Worm (Caenorhabditis elegans): ENCODE results near the gene flcn-1.

flcn-1 gene

DNA sequence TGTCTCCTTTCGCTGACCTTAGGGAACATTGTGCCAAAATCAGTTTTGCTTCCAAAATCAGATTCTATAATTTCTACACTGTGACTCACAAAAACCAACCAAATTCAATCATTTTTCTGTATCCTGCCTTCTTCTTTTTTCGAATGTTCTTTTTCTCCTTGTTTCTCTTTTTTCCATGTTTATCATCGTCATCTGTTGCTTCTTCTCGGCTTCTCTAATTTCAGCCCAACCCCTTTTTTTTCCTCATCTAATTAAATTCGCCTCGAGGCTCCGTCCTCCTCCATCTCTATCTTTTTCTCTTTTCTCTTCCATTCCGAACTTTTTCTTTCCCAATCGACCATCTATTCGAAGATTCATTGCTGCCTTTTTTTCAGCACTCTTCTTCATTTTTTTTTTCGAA lies 66.1 kb downstream of the flcn-1 start, which contains the start of gene unc-104:
Gene unc-104 (plus strand): TSS at position 311 of the 400 bp plus-strand sequence.
- TF ChIP-seq egl-27 (tag; optimal IDR thresholded peaks at IDR 0.05): no peak
- no peak for TF ChIP-seq dsc-1 (tag; optimal IDR thresholded peaks at IDR 0.05)
- TF ChIP-seq mef-2 (tag; optimal IDR thresholded peaks at IDR 0.05): no peak
- TF ChIP-seq zag-1 (tag; optimal IDR thresholded peaks at IDR 0.05): peak; percentile 14
- no peak for TF ChIP-seq unc-62 (GFP tag; optimal IDR thresholded peaks at IDR 0.05)
- peak; percentile 71 for TF ChIP-seq lin-14 (GFP tag; optimal IDR thresholded peaks at IDR 0.05)
- no peak for TF ChIP-seq hlh-4 (tag; optimal IDR thresholded peaks at IDR 0.05)
- TF ChIP-seq ceh-88 (GFP tag; IDR thresholded peaks at IDR 0.05): no peak
- no peak for TF ChIP-seq grh-1 (GFP tag; IDR thresholded peaks at IDR 0.05)
- TF ChIP-seq mdl-1 (tag; optimal IDR thresholded peaks at IDR 0.05): no peak
- no peak for TF ChIP-seq hlh-17 (GFP tag; optimal IDR thresholded peaks at IDR 0.05; ENCODE audit: borderline replicate concordance)
- no peak for TF ChIP-seq lir-3 (tag; optimal IDR thresholded peaks at IDR 0.05; ENCODE audit: poor library complexity)
- TF ChIP-seq nhr-90 (tag; optimal IDR thresholded peaks at IDR 0.05; ENCODE audit: poor library complexity): no peak
- no peak for TF ChIP-seq nhr-77 (tag; optimal IDR thresholded peaks at IDR 0.05)
- no peak for TF ChIP-seq aha-1 (tag; optimal IDR thresholded peaks at IDR 0.05)
- peak; percentile 12 for TF ChIP-seq nhr-47 (tag; optimal IDR thresholded peaks at IDR 0.05)
- peak; percentile 1 for TF ChIP-seq mep-1 (tag; optimal IDR thresholded peaks at IDR 0.05)
- peak in 1 of 2 experiments; percentile 19 for TF ChIP-seq lsy-2 (tag; optimal IDR thresholded peaks at IDR 0.05)
- no peak for TF ChIP-seq ets-5 (GFP tag; IDR thresholded peaks at IDR 0.05)
- TF ChIP-seq ceh-90 (tag; optimal IDR thresholded peaks at IDR 0.05): no peak
- no peak for TF ChIP-seq nhr-11 (tag; optimal IDR thresholded peaks at IDR 0.05)
- no peak for TF ChIP-seq efl-3 (GFP tag; optimal IDR thresholded peaks at IDR 0.05)
- TF ChIP-seq nhr-71 (tag; optimal IDR thresholded peaks at IDR 0.05): peak; percentile 21
- TF ChIP-seq nhr-12 (tag; optimal IDR thresholded peaks at IDR 0.05): no peak
- TF ChIP-seq ama-1 (optimal IDR thresholded peaks at IDR 0.05): no peak
- no peak for TF ChIP-seq alr-1 (tag; optimal IDR thresholded peaks at IDR 0.05; ENCODE audit: borderline replicate concordance)
- TF ChIP-seq ztf-4 (tag; optimal IDR thresholded peaks at IDR 0.05): no peak

DNA sequence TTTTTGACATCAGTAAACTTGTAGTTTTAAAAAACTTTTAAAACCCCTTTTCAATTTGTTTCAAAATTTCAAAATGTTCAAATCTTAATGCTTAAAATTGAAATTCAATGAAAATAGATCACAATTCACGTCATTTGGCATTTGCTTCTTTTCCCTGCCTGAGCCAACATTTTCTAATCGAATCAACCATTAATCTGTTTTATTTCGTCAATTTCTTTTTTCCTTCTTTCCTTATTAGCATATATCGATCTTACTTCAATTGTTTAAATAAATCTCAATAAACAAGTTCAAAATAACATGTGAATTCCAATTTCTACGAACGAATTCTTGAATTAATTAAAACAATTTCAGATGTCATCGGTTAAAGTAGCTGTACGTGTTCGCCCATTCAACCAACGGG lies 67.0 kb downstream of the flcn-1 start:
- TF ChIP-seq ceh-8 (GFP tag; optimal IDR thresholded peaks at IDR 0.05) (peak; percentile 77), egl-27 (tag; optimal IDR thresholded peaks at IDR 0.05) (no peak), ceh-63 (GFP tag; optimal IDR thresholded peaks at IDR 0.05) (peak; percentile 61), mep-1 (tag; optimal IDR thresholded peaks at IDR 0.05) (peak; percentile 4)

All from whole organism, L1 larva.